Fruit fly (Drosophila melanogaster): Measurements from ENCODE around the gene Papst2.
A peak's percentile ranks its signal among the peaks of the same experiment; 100 is the strongest.

Papst2 gene

DNA sequence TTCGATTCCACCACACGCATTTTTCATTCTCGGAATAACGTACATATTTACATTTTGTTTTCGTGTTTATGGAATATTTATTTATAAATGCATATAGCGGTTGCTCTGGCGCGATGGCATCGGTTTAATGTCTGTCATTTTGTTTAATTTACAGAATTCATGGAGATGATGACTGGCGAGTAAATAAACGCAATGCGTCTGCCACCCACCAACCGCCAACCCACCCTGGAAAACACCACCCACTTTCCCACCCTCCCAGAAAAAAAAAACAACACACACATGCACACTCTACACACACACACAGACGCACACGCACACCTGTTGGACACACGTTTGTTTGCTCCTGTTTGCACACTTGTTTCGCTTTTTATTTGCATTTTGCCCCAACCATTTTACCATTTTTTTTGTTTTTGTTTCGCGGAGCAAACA lies 5.2 kb downstream of the Papst2 start (continued):
- TF ChIP-seq prd (optimal IDR thresholded peaks at IDR 0.05) = no peak
- no peak for TF ChIP-seq prd (GFP tag; IDR thresholded peaks at IDR 0.05)
- peak; percentile 46; the same call in 1 of the 2 replicates for TF ChIP-seq vvl (GFP tag; IDR thresholded peaks at IDR 0.05)
- no peak for TF ChIP-seq CG17568 (GFP tag; optimal IDR thresholded peaks at IDR 0.05)
- TF ChIP-seq CG12071 (GFP tag; optimal IDR thresholded peaks at IDR 0.05) = peak; percentile 32
- peak; percentile 59 for TF ChIP-seq wek (GFP tag; optimal IDR thresholded peaks at IDR 0.05)
- peak; percentile 51 for TF ChIP-seq salm (tag; optimal IDR thresholded peaks at IDR 0.05)
- TF ChIP-seq gsb-n (tag; optimal IDR thresholded peaks at IDR 0.05) = peak; percentile 51
- no peak for TF ChIP-seq sim (GFP tag; IDR thresholded peaks at IDR 0.05)
- TF ChIP-seq CG33557 (GFP tag; optimal IDR thresholded peaks at IDR 0.05) = peak; percentile 5
- TF ChIP-seq ATbp (GFP tag; optimal IDR thresholded peaks at IDR 0.05) = peak; percentile 81
- TF ChIP-seq CG17186 (GFP tag; optimal IDR thresholded peaks at IDR 0.05) = peak; percentile 5
- peak; percentile 6 for TF ChIP-seq gcm (GFP tag; optimal IDR thresholded peaks at IDR 0.05)
- no peak for TF ChIP-seq CG11456 (GFP tag; IDR thresholded peaks at IDR 0.05)
- peak; percentile 75 for TF ChIP-seq Med (GFP tag)
- peak; percentile 47 for TF ChIP-seq CG18599 (GFP tag; optimal IDR thresholded peaks at IDR 0.05)
- TF ChIP-seq dysf (GFP tag; IDR thresholded peaks at IDR 0.05) = peak; percentile 46; the same call in 1 of the 3 replicates
- peak; percentile 8 for TF ChIP-seq CG10209 (GFP tag; optimal IDR thresholded peaks at IDR 0.05)

DNA sequence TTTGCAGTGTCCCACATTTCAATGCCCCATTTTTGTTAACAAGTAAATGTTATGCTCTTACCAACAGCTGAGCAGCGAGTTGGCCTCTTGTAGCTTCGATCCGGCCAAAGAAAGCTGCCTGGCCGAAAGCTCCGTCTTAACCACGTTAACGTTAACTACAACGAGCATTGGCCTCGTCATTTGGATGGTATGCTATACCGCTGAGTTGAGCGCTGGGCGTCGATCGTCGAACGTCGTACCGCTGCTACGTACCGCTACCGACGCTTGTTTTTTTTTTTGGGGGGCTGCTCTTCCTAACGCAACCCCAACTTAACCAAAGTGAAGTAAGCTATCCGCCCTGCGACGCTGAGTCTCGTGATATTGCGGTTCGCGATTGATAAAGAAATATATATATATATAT lies 6.7 kb downstream of the Papst2 start, which contains the start of gene rogdi:
Gene rogdi, plus strand, starts transcription at position 199 of the 400 bp plus-strand sequence.
- TF ChIP-seq kni (GFP tag; optimal IDR thresholded peaks at IDR 0.05) = no peak
- peak; percentile 7 for TF ChIP-seq CG9727 (GFP tag; optimal IDR thresholded peaks at IDR 0.05)
- TF ChIP-seq Deaf1 (tag; optimal IDR thresholded peaks at IDR 0.05) = peak; percentile 11
- TF ChIP-seq jumu (GFP tag; optimal IDR thresholded peaks at IDR 0.05) = no peak
- TF ChIP-seq CG32532 (GFP tag; IDR thresholded peaks at IDR 0.05) = peak; percentile 5; the same call in 1 of the 2 replicates
- no peak for TF ChIP-seq kah (GFP tag; optimal IDR thresholded peaks at IDR 0.05)
- TF ChIP-seq CG13424 (tag; optimal IDR thresholded peaks at IDR 0.05) = no peak
- no peak for TF ChIP-seq wdn (GFP tag; IDR thresholded peaks at IDR 0.05)
- TF ChIP-seq CG9876 (GFP tag; optimal IDR thresholded peaks at IDR 0.05) = no peak
- peak; percentile 23 for TF ChIP-seq CG12769 (tag; optimal IDR thresholded peaks at IDR 0.05)
- no peak for TF ChIP-seq Atf3 (GFP tag; optimal IDR thresholded peaks at IDR 0.05)
- peak; percentile 68 for TF ChIP-seq CG9437 (GFP tag; optimal IDR thresholded peaks at IDR 0.05)
- no peak for TF ChIP-seq Spps (tag; optimal IDR thresholded peaks at IDR 0.05)
- TF ChIP-seq Dip2 (GFP tag; IDR thresholded peaks at IDR 0.05) = no peak
- TF ChIP-seq Bgb (GFP tag; IDR thresholded peaks at IDR 0.05; ENCODE audit: partially characterized antibody) = peak; percentile 15; the same call in 1 of the 2 replicates
- peak; percentile 80 for TF ChIP-seq sd (tag; optimal IDR thresholded peaks at IDR 0.05)
- no peak for TF ChIP-seq lbe (GFP tag; optimal IDR thresholded peaks at IDR 0.05)
- no peak for TF ChIP-seq pho (GFP tag; optimal IDR thresholded peaks at IDR 0.05)
- no peak for TF ChIP-seq CG10654 (GFP tag; optimal IDR thresholded peaks at IDR 0.05)
- no peak for TF ChIP-seq ato (GFP tag; IDR thresholded peaks at IDR 0.05; ENCODE audit: partially characterized antibody)
- TF ChIP-seq CG9797 (GFP tag; optimal IDR thresholded peaks at IDR 0.05) = no peak
- peak; percentile 34 for TF ChIP-seq CG5180 (GFP tag; optimal IDR thresholded peaks at IDR 0.05)
- TF ChIP-seq CG9817 (tag; optimal IDR thresholded peaks at IDR 0.05) = no peak
- no peak for TF ChIP-seq PHDP (tag; optimal IDR thresholded peaks at IDR 0.05)
- TF ChIP-seq klu (GFP tag; IDR thresholded peaks at IDR 0.05) = no peak
- 0 out of 2 replicates have a peak, but pooled peaks have one; percentile 25 for TF ChIP-seq bbx (GFP tag; IDR thresholded peaks at IDR 0.05; ENCODE audit: partially characterized antibody)
- no peak for TF ChIP-seq Fer2 (tag; optimal IDR thresholded peaks at IDR 0.05)
- no peak for TF ChIP-seq CG33213 (GFP tag; optimal IDR thresholded peaks at IDR 0.05)
- TF ChIP-seq Adf1 (GFP tag; IDR thresholded peaks at IDR 0.05) = peak; percentile 12; the same call in 1 of the 2 replicates
- peak; percentile 43; the same call in 2 of the 3 replicates for TF ChIP-seq ci (GFP tag; IDR thresholded peaks at IDR 0.05)
- TF ChIP-seq CG32772 (GFP tag; IDR thresholded peaks at IDR 0.05) = no peak
- no peak for TF ChIP-seq zen2 (GFP tag; IDR thresholded peaks at IDR 0.05; ENCODE audit: partially characterized antibody)

Measured in whole organism, embryonic.